Fruit fly (Drosophila melanogaster): Measurements from ENCODE around the gene CG31323.

The CG31323 gene

DNA sequence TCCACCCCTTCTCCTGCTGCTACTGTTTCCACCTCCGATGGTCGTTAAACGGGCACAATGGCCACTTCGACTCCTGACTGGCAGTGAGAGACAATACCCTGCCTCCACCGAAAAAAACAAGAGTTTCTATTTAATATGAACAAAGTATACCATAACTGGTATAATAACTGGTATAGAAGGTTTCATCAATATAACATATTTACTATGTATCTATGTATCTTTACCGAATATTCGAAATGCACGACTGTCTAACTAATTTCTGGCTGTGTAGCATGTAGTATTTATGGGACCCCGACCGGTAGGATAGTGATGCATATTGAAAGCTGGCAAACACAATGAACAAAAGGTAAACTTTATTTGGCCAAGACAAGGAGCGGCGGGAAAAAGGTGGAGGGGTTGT, 11.3 kb downstream of the CG31323 start:
- TF ChIP-seq Sin3A (optimal IDR thresholded peaks at IDR 0.05), result no peak
- no peak for TF ChIP-seq h (optimal IDR thresholded peaks at IDR 0.05)
- TF ChIP-seq ttk (optimal IDR thresholded peaks at IDR 0.05), result no peak
- TF ChIP-seq psq (optimal IDR thresholded peaks at IDR 0.05), result no peak
- TF ChIP-seq Myc (optimal IDR thresholded peaks at IDR 0.05), result no peak
- no peak for TF ChIP-seq insv (optimal IDR thresholded peaks at IDR 0.05)

DNA sequence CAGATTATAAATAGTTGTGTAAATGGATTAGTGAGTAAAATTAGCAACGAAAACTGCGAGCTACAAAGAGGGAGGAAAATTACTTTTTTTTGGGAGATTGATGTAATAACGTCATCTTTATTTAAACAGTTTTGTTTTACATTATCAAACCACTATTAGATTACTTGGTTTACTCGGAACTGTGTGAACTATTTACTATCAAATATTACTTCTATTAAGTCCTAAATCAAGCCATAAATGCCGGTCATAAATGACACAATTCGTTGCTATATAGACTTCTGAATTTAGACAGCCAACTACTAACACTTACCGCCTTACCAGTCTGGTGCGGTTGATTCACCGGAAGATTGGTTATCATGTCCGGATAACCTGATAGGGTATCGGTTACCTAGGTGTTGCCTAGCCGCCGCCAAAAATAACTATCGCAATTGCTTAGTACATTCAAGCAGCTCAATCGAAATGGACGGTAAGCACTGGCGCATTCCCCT, 14.6 kb downstream of the CG31323 start, which contains the start of gene CG31086:
Gene CG31086, plus strand, starts transcription at position 51 of the 488 bp plus-strand sequence.
- TF ChIP-seq Sin3A (optimal IDR thresholded peaks at IDR 0.05) (no peak), psq (optimal IDR thresholded peaks at IDR 0.05) (no peak)

DNA sequence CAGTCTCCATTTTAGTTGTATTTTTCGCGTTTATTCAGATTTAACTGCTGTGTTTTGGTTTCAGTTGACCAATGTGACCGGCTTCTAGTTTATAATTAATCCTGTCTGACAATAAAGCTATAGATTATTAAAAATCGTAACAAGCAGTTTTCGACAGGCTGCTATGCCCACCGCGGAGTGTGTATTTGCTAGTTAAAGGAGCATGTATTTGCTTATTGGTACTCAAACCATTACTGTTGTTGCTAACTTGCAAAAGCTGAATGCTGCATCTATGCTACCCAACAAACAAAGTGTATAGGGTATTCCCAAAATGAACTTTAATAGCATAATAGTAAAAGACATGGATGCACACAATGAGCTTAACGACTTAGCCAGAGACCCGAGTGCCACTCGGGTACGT, 18.1 kb downstream of the CG31323 start, which contains the start of gene CG6073:
Gene CG6073, minus strand, starts transcription at position 100 of the 400 bp plus-strand sequence.
- TF ChIP-seq ttk (optimal IDR thresholded peaks at IDR 0.05) (no peak), Sin3A (optimal IDR thresholded peaks at IDR 0.05) (no peak), psq (optimal IDR thresholded peaks at IDR 0.05) (no peak), insv (optimal IDR thresholded peaks at IDR 0.05) (no peak), Myc (optimal IDR thresholded peaks at IDR 0.05) (no peak), h (optimal IDR thresholded peaks at IDR 0.05) (no peak)

dm6 chr3R:26189877-26190276, 19.2 kb downstream of the CG31323 start, which contains the start of gene CG34130:
Gene CG34130 (minus strand): TSS chr3R:26189977.
- TF ChIP-seq h (optimal IDR thresholded peaks at IDR 0.05) (no peak), Myc (optimal IDR thresholded peaks at IDR 0.05) (no peak), insv (optimal IDR thresholded peaks at IDR 0.05) (no peak), Sin3A (optimal IDR thresholded peaks at IDR 0.05) (no peak), ttk (optimal IDR thresholded peaks at IDR 0.05) (no peak), psq (optimal IDR thresholded peaks at IDR 0.05) (no peak)

DNA sequence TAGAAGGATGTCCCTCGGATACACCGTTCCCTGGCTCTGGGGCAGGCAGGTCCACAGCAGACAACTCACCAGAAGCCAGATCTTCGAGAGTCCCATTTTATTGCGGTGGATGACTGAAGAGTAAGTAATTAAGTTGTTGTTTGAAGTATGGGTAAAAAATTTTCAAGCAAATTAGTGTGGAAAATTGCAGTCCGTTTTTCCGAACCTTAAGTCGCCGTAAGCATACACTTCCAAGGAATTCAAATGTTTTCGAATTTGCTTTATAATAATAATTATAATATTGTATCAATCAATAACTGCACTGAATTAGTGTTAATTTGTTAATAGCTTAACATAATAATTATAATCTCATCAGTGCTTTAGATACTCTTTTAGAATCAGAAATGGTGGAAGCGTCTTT, 20.5 kb downstream of the CG31323 start, which contains the start of gene CG34129:
Gene CG34129, minus strand, starts transcription at position 101 of the 400 bp plus-strand sequence.
- TF ChIP-seq Sin3A (optimal IDR thresholded peaks at IDR 0.05), result no peak
- TF ChIP-seq h (optimal IDR thresholded peaks at IDR 0.05), result no peak
- no peak for TF ChIP-seq insv (optimal IDR thresholded peaks at IDR 0.05)
- no peak for TF ChIP-seq ttk (optimal IDR thresholded peaks at IDR 0.05)
- TF ChIP-seq psq (optimal IDR thresholded peaks at IDR 0.05), result no peak
- no peak for TF ChIP-seq Myc (optimal IDR thresholded peaks at IDR 0.05)

DNA sequence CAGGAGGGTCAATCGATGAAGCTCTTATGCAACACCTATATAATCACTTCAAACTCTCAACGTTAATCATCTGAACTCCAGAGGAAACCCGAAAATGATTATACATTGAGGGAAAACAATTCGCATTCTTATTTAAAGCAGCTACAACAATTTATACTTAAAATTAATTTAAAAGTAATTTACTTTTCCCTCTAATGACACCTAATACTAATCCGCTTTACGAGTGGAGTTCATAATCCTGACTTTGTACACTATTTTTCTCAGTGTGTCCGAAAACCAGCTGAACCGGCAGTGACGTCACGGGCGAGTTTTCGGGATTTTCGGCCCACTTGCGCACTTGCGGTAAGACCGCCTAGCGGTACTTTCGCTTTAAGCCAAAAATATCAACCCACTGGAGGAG, 21.6 kb downstream of the CG31323 start:
- TF ChIP-seq Myc (optimal IDR thresholded peaks at IDR 0.05) (no peak), Sin3A (optimal IDR thresholded peaks at IDR 0.05) (no peak), insv (optimal IDR thresholded peaks at IDR 0.05) (no peak)

- no peak for TF ChIP-seq Myc (optimal IDR thresholded peaks at IDR 0.05)
- no peak for TF ChIP-seq insv (optimal IDR thresholded peaks at IDR 0.05)
- no peak for TF ChIP-seq psq (optimal IDR thresholded peaks at IDR 0.05)
- no peak for TF ChIP-seq h (optimal IDR thresholded peaks at IDR 0.05)
- no peak for TF ChIP-seq Sin3A (optimal IDR thresholded peaks at IDR 0.05)
- no peak for TF ChIP-seq ttk (optimal IDR thresholded peaks at IDR 0.05)
Measured at dm6 chr3R:26194933-26195452, 24.3 kb downstream of the CG31323 start.

DNA sequence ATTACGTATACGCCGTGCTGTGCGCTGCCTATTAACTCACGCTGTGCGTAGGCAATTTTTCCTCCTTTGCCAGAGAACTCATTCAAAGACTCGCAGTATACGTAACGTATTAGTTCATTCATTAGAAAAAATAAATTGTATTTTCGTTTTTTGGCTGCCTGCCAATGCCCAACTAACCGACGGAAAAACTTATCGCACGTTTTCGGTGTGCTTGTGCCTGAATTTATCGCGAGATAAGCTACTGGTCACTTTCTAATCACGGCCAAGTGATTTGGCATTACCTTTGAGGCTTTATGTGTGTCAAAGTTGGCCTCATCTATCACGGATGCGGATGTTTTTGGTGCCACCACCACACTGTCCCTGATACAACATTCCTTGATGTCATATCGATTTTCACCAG, 42.3 kb downstream of the CG31323 start:
- TF ChIP-seq h (optimal IDR thresholded peaks at IDR 0.05), result no peak
- TF ChIP-seq psq (optimal IDR thresholded peaks at IDR 0.05), result no peak
- no peak for TF ChIP-seq insv (optimal IDR thresholded peaks at IDR 0.05)
- TF ChIP-seq Myc (optimal IDR thresholded peaks at IDR 0.05), result no peak
- no peak for TF ChIP-seq Sin3A (optimal IDR thresholded peaks at IDR 0.05)

dm6 chr3R:26214301-26214700, 43.7 kb downstream of the CG31323 start:
- no peak for TF ChIP-seq Sin3A (optimal IDR thresholded peaks at IDR 0.05)

DNA sequence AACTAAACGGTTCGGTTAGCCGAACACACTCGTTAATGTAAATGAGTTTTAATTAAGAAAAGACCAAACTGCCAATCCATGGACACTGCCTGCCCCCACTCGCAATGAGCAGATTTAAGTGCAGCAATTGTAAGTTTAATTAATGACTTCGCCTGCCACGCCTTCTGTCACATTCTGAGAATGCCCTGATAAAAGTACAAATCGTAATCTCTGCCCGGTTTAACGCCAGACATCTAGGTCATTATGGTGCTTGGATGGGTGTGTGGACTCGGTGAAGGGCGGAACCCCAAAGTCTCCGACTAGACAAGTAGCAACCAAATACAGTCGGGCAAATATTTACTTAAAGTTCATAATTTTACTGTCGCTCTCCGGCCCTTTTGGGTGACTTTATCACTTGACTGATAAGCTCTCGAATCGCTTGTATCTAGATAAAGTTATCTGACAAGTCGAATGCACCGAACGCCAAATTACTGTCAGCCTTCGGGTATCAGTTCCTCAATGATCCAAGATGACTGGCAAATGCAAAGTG, 51.5 kb downstream of the CG31323 start:
- TF ChIP-seq ttk (optimal IDR thresholded peaks at IDR 0.05) (no peak), Myc (optimal IDR thresholded peaks at IDR 0.05) (no peak), h (optimal IDR thresholded peaks at IDR 0.05) (no peak), insv (optimal IDR thresholded peaks at IDR 0.05) (no peak), psq (optimal IDR thresholded peaks at IDR 0.05) (no peak), Sin3A (optimal IDR thresholded peaks at IDR 0.05) (no peak)

dm6 chr3R:26226506-26227277, 56.0 kb downstream of the CG31323 start:
- no peak for TF ChIP-seq ttk (optimal IDR thresholded peaks at IDR 0.05)
- TF ChIP-seq insv (optimal IDR thresholded peaks at IDR 0.05), result no peak
- no peak for TF ChIP-seq Myc (optimal IDR thresholded peaks at IDR 0.05)
- TF ChIP-seq psq (optimal IDR thresholded peaks at IDR 0.05), result no peak
- TF ChIP-seq Sin3A (optimal IDR thresholded peaks at IDR 0.05), result no peak
- TF ChIP-seq h (optimal IDR thresholded peaks at IDR 0.05), result no peak

dm6 chr3R:26228026-26228635, 57.5 kb downstream of the CG31323 start:
- TF ChIP-seq Sin3A (optimal IDR thresholded peaks at IDR 0.05) (no peak), ttk (optimal IDR thresholded peaks at IDR 0.05) (no peak), psq (optimal IDR thresholded peaks at IDR 0.05) (no peak), insv (optimal IDR thresholded peaks at IDR 0.05) (no peak)

All from Kc167 (cell line).